Fruit fly (Drosophila melanogaster) whole organism, prepupa: ENCODE results near the gene CG15696.

ENCODE experiments used
- CG10631 ChIP-seq: fragments of 200-800 bp; sonication (Bioruptor generic); optimal IDR thresholded peaks from 2 replicates; lab custom pipeline; 2016; ENCODE audit warnings: missing biosample characterization, missing genetic modification characterization
- CG11762 ChIP-seq: fragments of 200-800 bp; sonication (Bioruptor generic); optimal IDR thresholded peaks from 3 replicates; lab custom pipeline; 2016; ENCODE audit warnings: missing biosample characterization, missing genetic modification characterization; ENCODE audit not compliant: insufficient read depth
- CG15336 ChIP-seq: fragments of 200-800 bp; sonication (Bioruptor generic); IDR thresholded peaks from 2 replicates; pipeline ENCODE4 v1.3.6; 2022; ENCODE audit warnings: missing biosample characterization, missing genetic modification characterization
- CG1621 ChIP-seq: fragments of 200-800 bp; sonication (Bioruptor generic); optimal IDR thresholded peaks from 3 replicates; lab custom pipeline; 2018; ENCODE audit warnings: missing biosample characterization, mild to moderate bottlenecking, missing genetic modification characterization
- CG16779 ChIP-seq: fragments of 200-800 bp; sonication (Bioruptor generic); optimal IDR thresholded peaks from 3 replicates; lab custom pipeline; 2017; ENCODE audit warnings: missing biosample characterization, mild to moderate bottlenecking, missing genetic modification characterization
- CG3032 ChIP-seq: fragments of 200-800 bp; optimal IDR thresholded peaks from 2 replicates; lab custom pipeline; 2019; ENCODE audit warnings: missing biosample characterization, mild to moderate bottlenecking, missing genetic modification characterization, moderate library complexity
- CG31627 ChIP-seq: fragments of 200-800 bp; sonication (Bioruptor generic); optimal IDR thresholded peaks from 3 replicates; lab custom pipeline; 2016; ENCODE audit warnings: missing biosample characterization, missing genetic modification characterization
- CG32006 ChIP-seq: fragments of 200-800 bp; sonication (Bioruptor generic); optimal IDR thresholded peaks from 3 replicates; lab custom pipeline; 2017; ENCODE audit warnings: missing biosample characterization, mild to moderate bottlenecking, missing genetic modification characterization
- CG34406 ChIP-seq: fragments of 200-800 bp; sonication (Bioruptor generic); optimal IDR thresholded peaks from 3 replicates; lab custom pipeline; 2016; ENCODE audit warnings: missing biosample characterization, missing genetic modification characterization
- CG3919 ChIP-seq: fragments of 200-800 bp; sonication (Bioruptor generic); optimal IDR thresholded peaks from 3 replicates; lab custom pipeline; 2016; ENCODE audit warnings: missing biosample characterization, missing genetic modification characterization
- CG4318 ChIP-seq: fragments of 200-800 bp; sonication (Bioruptor generic); optimal IDR thresholded peaks from 3 replicates; lab custom pipeline; 2017; ENCODE audit warnings: missing biosample characterization, mild to moderate bottlenecking, missing genetic modification characterization
- CG6163 ChIP-seq: fragments of 200-800 bp; sonication (Bioruptor generic); IDR thresholded peaks from 3 replicates; pipeline ENCODE4 v1.3.6; 2022; ENCODE audit warnings: missing biosample characterization, missing genetic modification characterization
- CG6276 ChIP-seq: fragments of 200-800 bp; sonication (Bioruptor generic); optimal IDR thresholded peaks from 2 replicates; lab custom pipeline; 2017; ENCODE audit warnings: missing biosample characterization, mild to moderate bottlenecking, missing genetic modification characterization
- CG6792 ChIP-seq: fragments of 200-800 bp; sonication (Bioruptor generic); optimal IDR thresholded peaks from 3 replicates; lab custom pipeline; 2016; ENCODE audit warnings: missing biosample characterization, missing genetic modification characterization
- CG6808 ChIP-seq: fragments of 200-800 bp; sonication (Bioruptor generic); optimal IDR thresholded peaks from 3 replicates; lab custom pipeline; 2017; ENCODE audit warnings: missing biosample characterization, missing genetic modification characterization, mild to moderate bottlenecking, moderate library complexity, missing genetic modification reagents
- CG6854 ChIP-seq: fragments of 200-800 bp; sonication (Bioruptor generic); optimal IDR thresholded peaks from 2 replicates; lab custom pipeline; 2017; ENCODE audit warnings: missing biosample characterization, mild to moderate bottlenecking, missing genetic modification characterization
- CG7368 ChIP-seq: fragments of 200-800 bp; sonication (Bioruptor generic); optimal IDR thresholded peaks from 3 replicates; lab custom pipeline; 2016; ENCODE audit warnings: missing biosample characterization, missing genetic modification characterization
- CG8119 ChIP-seq: fragments of 200-800 bp; sonication (Bioruptor generic); IDR thresholded peaks from 3 replicates; pipeline ENCODE4 v1.3.6; 2022; ENCODE audit warnings: missing biosample characterization, missing genetic modification characterization
- CG8319 ChIP-seq: fragments of 200-800 bp; sonication (Bioruptor generic); optimal IDR thresholded peaks from 3 replicates; lab custom pipeline; 2016; ENCODE audit warnings: missing biosample characterization, missing genetic modification characterization
- CG8632 ChIP-seq: fragments of 200-800 bp; sonication (Bioruptor generic); optimal IDR thresholded peaks from 3 replicates; lab custom pipeline; 2016; ENCODE audit warnings: missing biosample characterization, missing genetic modification characterization
- CG9139 ChIP-seq: fragments of 200-800 bp; sonication (Bioruptor generic); optimal IDR thresholded peaks from 3 replicates; lab custom pipeline; 2017; ENCODE audit warnings: missing biosample characterization, mild to moderate bottlenecking, missing genetic modification characterization
- Eip75B ChIP-seq: fragments of 200-800 bp; sonication (Bioruptor generic); optimal IDR thresholded peaks from 3 replicates; lab custom pipeline; 2016; ENCODE audit warnings: missing biosample characterization, missing genetic modification characterization
- Eip78C ChIP-seq: fragments of 200-800 bp; sonication (Bioruptor generic); peaks from one replicate; lab custom pipeline; 2016; ENCODE audit warnings: missing biosample characterization, missing genetic modification characterization
- Eip93F ChIP-seq: fragments of 200-800 bp; sonication (Bioruptor generic); optimal IDR thresholded peaks from 2 replicates; lab custom pipeline; 2016; ENCODE audit warnings: missing biosample characterization, mild to moderate bottlenecking, missing genetic modification characterization
- Ets21C ChIP-seq: fragments of 200-800 bp; sonication (Bioruptor generic); optimal IDR thresholded peaks from 3 replicates; lab custom pipeline; 2016; ENCODE audit warnings: missing biosample characterization, missing genetic modification characterization
- Gug ChIP-seq: fragments of 200-800 bp; sonication (Bioruptor generic); IDR thresholded peaks from 2 replicates; pipeline ENCODE4 v1.3.6; 2022; ENCODE audit warnings: missing biosample characterization, missing genetic modification characterization
- Hr39 ChIP-seq: fragments of 200-800 bp; sonication (Bioruptor generic); optimal IDR thresholded peaks from 2 replicates; lab custom pipeline; 2016; ENCODE audit warnings: missing biosample characterization, missing genetic modification characterization
- Hr4 ChIP-seq: fragments of 200-800 bp; sonication (Bioruptor generic); optimal IDR thresholded peaks from 3 replicates; lab custom pipeline; 2016; ENCODE audit warnings: missing biosample characterization, missing genetic modification characterization
- Lpt ChIP-seq: fragments of 200-800 bp; sonication (Bioruptor generic); optimal IDR thresholded peaks from 3 replicates; lab custom pipeline; 2016; ENCODE audit warnings: missing biosample characterization, missing genetic modification characterization
- Met ChIP-seq: fragments of 200-800 bp; sonication (Bioruptor generic); optimal IDR thresholded peaks from 3 replicates; lab custom pipeline; 2016; ENCODE audit warnings: missing biosample characterization, missing genetic modification characterization
- Smox ChIP-seq: fragments of 200-800 bp; sonication (Bioruptor generic); optimal IDR thresholded peaks from 3 replicates; lab custom pipeline; 2016; ENCODE audit warnings: missing biosample characterization, missing genetic modification characterization
- Sox102F ChIP-seq: fragments of 200-800 bp; sonication (Bioruptor generic); optimal IDR thresholded peaks from 2 replicates; lab custom pipeline; 2016; ENCODE audit warnings: missing biosample characterization, mild to moderate bottlenecking, missing genetic modification characterization
- Sox14 ChIP-seq: fragments of 200-800 bp; sonication (Bioruptor generic); optimal IDR thresholded peaks from 3 replicates; lab custom pipeline; 2016; ENCODE audit warnings: missing biosample characterization, missing genetic modification characterization
- Sox15 ChIP-seq: fragments of 200-800 bp; sonication (Bioruptor generic); optimal IDR thresholded peaks from 3 replicates; lab custom pipeline; 2016; ENCODE audit warnings: missing biosample characterization, missing genetic modification characterization
- achi ChIP-seq: fragments of 200-800 bp; sonication (Bioruptor generic); optimal IDR thresholded peaks from 3 replicates; lab custom pipeline; 2016; ENCODE audit warnings: missing biosample characterization, missing genetic modification characterization
- acj6 ChIP-seq: fragments of 200-800 bp; sonication (Bioruptor generic); optimal IDR thresholded peaks from 3 replicates; lab custom pipeline; 2016; ENCODE audit warnings: missing biosample characterization, missing genetic modification characterization
- cyc ChIP-seq: fragments of 200-800 bp; sonication (Bioruptor generic); optimal IDR thresholded peaks from 3 replicates; lab custom pipeline; 2016; ENCODE audit warnings: missing biosample characterization, missing genetic modification characterization
- dac ChIP-seq: fragments of 200-800 bp; sonication (Bioruptor generic); optimal IDR thresholded peaks from 2 replicates; lab custom pipeline; 2017; ENCODE audit warnings: missing biosample characterization, mild to moderate bottlenecking, missing genetic modification characterization
- esn ChIP-seq: fragments of 200-800 bp; sonication (Bioruptor generic); optimal IDR thresholded peaks from 2 replicates; lab custom pipeline; 2016; ENCODE audit warnings: missing biosample characterization, mild to moderate bottlenecking, missing genetic modification characterization, moderate library complexity
- fd85E ChIP-seq: fragments of 200-800 bp; sonication (Bioruptor generic); optimal IDR thresholded peaks from 3 replicates; lab custom pipeline; 2016; ENCODE audit warnings: missing biosample characterization, missing genetic modification characterization
- fkh ChIP-seq: fragments of 200-800 bp; sonication (Bioruptor generic); optimal IDR thresholded peaks from 3 replicates; lab custom pipeline; 2017; ENCODE audit warnings: missing biosample characterization, mild to moderate bottlenecking, missing genetic modification characterization, moderate library complexity
- net ChIP-seq: fragments of 200-800 bp; sonication (Bioruptor generic); optimal IDR thresholded peaks from 3 replicates; lab custom pipeline; 2016; ENCODE audit warnings: missing biosample characterization, missing genetic modification characterization
- pdm3 ChIP-seq: fragments of 200-800 bp; sonication (Bioruptor generic); optimal IDR thresholded peaks from 3 replicates; lab custom pipeline; 2016; ENCODE audit warnings: missing biosample characterization, missing genetic modification characterization
- spab ChIP-seq: fragments of 200-800 bp; sonication (Bioruptor generic); optimal IDR thresholded peaks from 2 replicates; lab custom pipeline; 2017; ENCODE audit warnings: missing biosample characterization, mild to moderate bottlenecking, missing genetic modification characterization, missing genetic modification reagents
- topi ChIP-seq: fragments of 200-800 bp; sonication (Bioruptor generic); optimal IDR thresholded peaks from 3 replicates; lab custom pipeline; 2016; ENCODE audit warnings: missing biosample characterization, missing genetic modification characterization
- vri ChIP-seq: fragments of 200-800 bp; sonication (Bioruptor generic); optimal IDR thresholded peaks from 3 replicates; lab custom pipeline; 2016; ENCODE audit warnings: missing biosample characterization, mild to moderate bottlenecking, missing genetic modification characterization

Gene CG15696

DNA sequence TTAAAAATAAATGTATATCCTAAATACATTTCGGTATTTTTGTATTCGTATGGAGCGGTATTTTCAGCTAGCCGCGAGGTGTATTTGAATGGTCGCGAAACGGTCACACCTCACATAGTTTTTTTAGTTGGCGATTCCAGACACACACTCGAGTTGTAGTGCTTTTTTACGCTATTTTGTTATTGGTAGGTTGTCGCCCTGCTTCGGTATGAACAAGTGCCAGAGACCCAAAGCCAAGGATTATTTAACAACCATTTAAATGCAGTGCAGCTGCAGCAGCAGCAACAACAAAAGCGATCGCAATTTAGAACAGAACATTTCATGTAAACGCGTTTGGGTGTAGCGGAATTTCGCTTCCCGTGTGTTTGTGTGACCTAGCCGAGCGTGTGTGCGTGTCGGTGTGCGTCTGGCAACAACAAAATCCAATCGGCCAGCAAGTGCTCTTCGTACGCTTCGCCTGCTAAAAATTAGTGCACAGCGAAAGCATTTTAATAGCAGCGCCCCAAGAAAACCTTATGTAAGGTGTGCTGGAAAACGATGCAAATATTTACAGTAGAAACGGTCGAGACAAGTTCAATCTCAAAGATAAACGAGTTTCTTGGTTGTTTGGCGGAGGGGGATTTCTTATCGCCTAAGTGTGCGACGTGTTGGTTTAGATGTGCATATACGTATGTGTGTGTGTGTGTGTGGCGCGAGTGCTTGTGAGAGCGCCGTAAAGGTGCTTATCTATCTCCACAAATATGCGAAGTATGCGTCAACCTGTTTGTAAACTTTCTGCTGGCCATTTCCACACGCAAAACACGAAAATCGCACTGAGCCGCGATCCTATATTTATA is 14.0 kb upstream of the CG15696 start, which contains the start of gene Synd (continued):
- TF ChIP-seq Lpt (GFP tag; lab: Kevin White, UChicago) (peak; percentile 51), Eip78C (peak; percentile 37), CG8319 (no peak), esn (GFP tag; lab: Kevin White, UChicago) (peak; percentile 42), CG32006 (GFP tag; lab: Kevin White, UChicago) (peak; percentile 45), CG6854 (GFP tag; lab: Kevin White, UChicago) (peak; percentile 24), CG6808 (GFP tag; lab: Kevin White, UChicago) (peak; percentile 24), Eip75B (peak; percentile 47), Ets21C (GFP tag; lab: Kevin White, UChicago) (no peak), vri (GFP tag; lab: Kevin White, UChicago) (peak; percentile 63), CG11762 (GFP tag; lab: Kevin White, UChicago) (peak; percentile 38), Gug (GFP tag; lab: Robert Waterston, UW) (no peak), CG34406 (GFP tag; lab: Kevin White, UChicago) (no peak), CG3032 (tag; lab: Kevin White, UChicago) (no peak), Sox15 (GFP tag; lab: Kevin White, UChicago) (no peak), net (GFP tag; lab: Kevin White, UChicago) (no peak), CG6163 (GFP tag; lab: Robert Waterston, UW) (peak; percentile 13; the same call in 2 of the 3 replicates), CG15336 (GFP tag; lab: Robert Waterston, UW) (0 out of 2 replicates have a peak, but pooled peaks have one; percentile 34), Hr4 (peak; percentile 32)
- TF ChIP-seq, all 60 proteins: peak for 39

DNA sequence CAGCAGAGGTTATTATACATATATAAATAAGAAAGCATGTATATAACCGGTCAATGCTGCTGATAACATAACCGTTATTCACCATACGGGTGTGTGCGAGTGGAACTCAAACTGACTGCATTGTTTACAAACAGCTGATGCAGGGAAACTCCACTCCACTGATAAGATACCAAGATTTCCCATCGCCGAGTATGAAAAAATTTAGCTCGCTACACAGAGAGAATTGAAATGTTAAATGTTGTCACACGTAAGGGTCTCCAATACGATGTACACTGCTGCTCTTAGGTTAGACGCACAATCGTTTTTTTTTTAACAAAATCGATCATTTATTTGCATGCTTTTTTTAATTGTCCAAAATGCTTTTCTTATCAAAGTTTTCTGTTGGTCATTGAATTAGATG is 13.2 kb upstream of the CG15696 start:
- no peak for TF ChIP-seq Sox15 (GFP tag; lab: Kevin White, UChicago)
- TF ChIP-seq esn (GFP tag; lab: Kevin White, UChicago): peak; percentile 49
- peak; percentile 37 for TF ChIP-seq CG7368 (GFP tag; lab: Kevin White, UChicago)
- TF ChIP-seq cyc (GFP tag; lab: Kevin White, UChicago): peak; percentile 28
- TF ChIP-seq CG8119: peak; percentile 61; the same call in 2 of the 3 replicates
- peak; percentile 13 for TF ChIP-seq Sox14 (GFP tag; lab: Kevin White, UChicago)
- TF ChIP-seq Lpt (GFP tag; lab: Kevin White, UChicago): no peak
- TF ChIP-seq CG6792 (GFP tag; lab: Kevin White, UChicago): no peak
- TF ChIP-seq acj6 (GFP tag; lab: Kevin White, UChicago): peak; percentile 20
- no peak for TF ChIP-seq CG16779 (tag; lab: Kevin White, UChicago)
- TF ChIP-seq fkh (GFP tag; lab: Kevin White, UChicago): no peak
- TF ChIP-seq achi (GFP tag; lab: Kevin White, UChicago): peak; percentile 26
- TF ChIP-seq CG6276 (GFP tag; lab: Kevin White, UChicago): peak; percentile 3
- TF ChIP-seq CG10631 (GFP tag; lab: Kevin White, UChicago): peak; percentile 18
- TF ChIP-seq CG15336 (GFP tag; lab: Robert Waterston, UW): peak; percentile 64; the same call in 1 of the 2 replicates
- TF ChIP-seq CG3919 (GFP tag; lab: Kevin White, UChicago): peak; percentile 21
- TF ChIP-seq CG9139 (GFP tag; lab: Kevin White, UChicago): no peak
- peak; percentile 56 for TF ChIP-seq pdm3 (GFP tag; lab: Kevin White, UChicago)
- peak; percentile 55 for TF ChIP-seq Eip93F (GFP tag; lab: Kevin White, UChicago)
- no peak for TF ChIP-seq dac (GFP tag; lab: Kevin White, UChicago)
- TF ChIP-seq CG4318 (GFP tag; lab: Kevin White, UChicago): peak; percentile 25
- TF ChIP-seq CG34406 (GFP tag; lab: Kevin White, UChicago): peak; percentile 34
- no peak for TF ChIP-seq fd85E (GFP tag; lab: Kevin White, UChicago)
- TF ChIP-seq Eip75B: peak; percentile 20
- TF ChIP-seq Hr39 (GFP tag; lab: Kevin White, UChicago): peak; percentile 28
- peak; percentile 28 for TF ChIP-seq Smox
- TF ChIP-seq CG1621 (tag; lab: Kevin White, UChicago): no peak
- TF ChIP-seq Gug (GFP tag; lab: Robert Waterston, UW): no peak
- TF ChIP-seq Hr4: peak; percentile 59
- no peak for TF ChIP-seq CG6808 (GFP tag; lab: Kevin White, UChicago)
- peak; percentile 34 for TF ChIP-seq CG31627
- TF ChIP-seq CG6854 (GFP tag; lab: Kevin White, UChicago): no peak
- TF ChIP-seq CG8632 (GFP tag; lab: Kevin White, UChicago): peak; percentile 16
- TF ChIP-seq CG32006 (GFP tag; lab: Kevin White, UChicago): peak; percentile 67
- TF ChIP-seq Ets21C (GFP tag; lab: Kevin White, UChicago): no peak
- TF ChIP-seq spab (GFP tag; lab: Kevin White, UChicago): no peak
- peak; percentile 6 for TF ChIP-seq topi (GFP tag; lab: Kevin White, UChicago)
- peak; percentile 17 for TF ChIP-seq Met (GFP tag; lab: Kevin White, UChicago)
- TF ChIP-seq CG3032 (tag; lab: Kevin White, UChicago): no peak
- peak; percentile 56 for TF ChIP-seq Sox102F (GFP tag; lab: Kevin White, UChicago)
- TF ChIP-seq CG6163 (GFP tag; lab: Robert Waterston, UW): 0 out of 3 replicates have a peak, but pooled peaks have one; percentile 29
